Worm (Caenorhabditis elegans) whole organism, L2 larva: ENCODE measurements around the gene scl-2.

Experiments
- alr-1 ChIP-seq: fragments of 150-350 bp; optimal IDR thresholded peaks from 2 replicates; lab custom pipeline; 2014; ENCODE audit warnings: missing biosample characterization, missing genetic modification characterization
- ceh-16 ChIP-seq: fragments of 150-350 bp; optimal IDR thresholded peaks from 2 replicates; lab custom pipeline; 2014; ENCODE audit warnings: missing biosample characterization, missing genetic modification characterization
- ceh-82 ChIP-seq: fragments of 150-350 bp; optimal IDR thresholded peaks from 2 replicates; lab custom pipeline; 2014; ENCODE audit warnings: missing biosample characterization, missing genetic modification characterization
- dmd-4 ChIP-seq: sonication (generic microtip); optimal IDR thresholded peaks from 2 replicates; lab custom pipeline; 2017; ENCODE audit warnings: missing biosample characterization, missing genetic modification characterization
- elt-1 ChIP-seq: fragments of 150-350 bp; optimal IDR thresholded peaks from 2 replicates; lab custom pipeline; 2014; ENCODE audit warnings: missing biosample characterization, missing genetic modification characterization
- fos-1 ChIP-seq: fragments of 150-350 bp; optimal IDR thresholded peaks from 2 replicates; lab custom pipeline; 2014; ENCODE audit warnings: missing biosample characterization, missing genetic modification characterization
- gmeb-1 ChIP-seq: fragments of 150-350 bp; optimal IDR thresholded peaks from 2 replicates; lab custom pipeline; 2014; ENCODE audit warnings: missing biosample characterization, missing genetic modification characterization
- lin-13 ChIP-seq: fragments of 150-350 bp; optimal IDR thresholded peaks from 2 replicates; lab custom pipeline; 2014; ENCODE audit warnings: missing biosample characterization, missing genetic modification reagents, missing genetic modification characterization
- lin-39 ChIP-seq: fragments of 150-350 bp; optimal IDR thresholded peaks from 2 replicates; lab custom pipeline; 2014; ENCODE audit warnings: missing biosample characterization, missing genetic modification reagents, missing genetic modification characterization
- lsy-2 ChIP-seq, 2 experiments: fragments of 150-350 bp in 1 of 2; sonication (generic microtip) in 1 of 2; optimal IDR thresholded peaks; 2 replicates each; lab custom pipeline; 2014 to 2017; ENCODE audit warnings: missing biosample characterization in 2 of 2, missing genetic modification characterization in 2 of 2
- mab-5 ChIP-seq: fragments of 150-350 bp; optimal IDR thresholded peaks from 2 replicates; lab custom pipeline; 2014; ENCODE audit warnings: missing biosample characterization, missing genetic modification characterization
- mdl-1 ChIP-seq, 2 experiments: fragments of 150-350 bp in 1 of 2; sonication (generic microtip) in 1 of 2; optimal IDR thresholded peaks; 2 replicates each; lab custom pipeline; 2017; ENCODE audit warnings: missing biosample characterization in 2 of 2, missing genetic modification characterization in 2 of 2
- nhr-10 ChIP-seq: sonication (generic microtip); optimal IDR thresholded peaks from 2 replicates; lab custom pipeline; 2017; ENCODE audit warnings: missing biosample characterization, missing genetic modification characterization
- nhr-12 ChIP-seq: fragments of 150-350 bp; optimal IDR thresholded peaks from 2 replicates; lab custom pipeline; 2014; ENCODE audit warnings: missing biosample characterization, missing genetic modification characterization
- nhr-23 ChIP-seq: fragments of 150-350 bp; optimal IDR thresholded peaks from 2 replicates; lab custom pipeline; 2014; ENCODE audit warnings: missing biosample characterization, missing genetic modification reagents, missing genetic modification characterization
- nhr-25 ChIP-seq: fragments of 150-350 bp; sonication (generic microtip); optimal IDR thresholded peaks from 3 replicates; lab custom pipeline; 2014; ENCODE audit warnings: missing biosample characterization, missing genetic modification characterization
- nhr-6 ChIP-seq: fragments of 150-350 bp; optimal IDR thresholded peaks from 2 replicates; lab custom pipeline; 2014; ENCODE audit warnings: missing biosample characterization, missing genetic modification characterization
- peb-1 ChIP-seq: fragments of 150-350 bp; optimal IDR thresholded peaks from 2 replicates; lab custom pipeline; 2014; ENCODE audit warnings: missing biosample characterization, missing genetic modification characterization
- sem-4 ChIP-seq: fragments of 150-350 bp; optimal IDR thresholded peaks from 2 replicates; lab custom pipeline; 2014; ENCODE audit warnings: missing biosample characterization, missing genetic modification reagents, missing genetic modification characterization
- skn-1 ChIP-seq: sonication (generic microtip); optimal IDR thresholded peaks from 2 replicates; lab custom pipeline; 2017; ENCODE audit warnings: missing biosample characterization, missing genetic modification characterization
- sma-3 ChIP-seq: sonication (generic microtip); optimal IDR thresholded peaks from 2 replicates; lab custom pipeline; 2016; ENCODE audit warnings: missing genetic modification reagents, missing genetic modification characterization, missing compliant biosample characterization
- sma-9 ChIP-seq, 2 experiments: fragments of 150-350 bp in 1 of 2; sonication (generic microtip) in 1 of 2; optimal IDR thresholded peaks; 2 replicates each; lab custom pipeline; 2014 to 2016; ENCODE audit warnings: missing genetic modification characterization in 2 of 2, mild to moderate bottlenecking in 1 of 2, missing biosample characterization in 1 of 2, missing compliant biosample characterization in 1 of 2, missing genetic modification reagents in 1 of 2, moderate library complexity in 1 of 2
- unc-62 ChIP-seq: fragments of 150-350 bp; optimal IDR thresholded peaks from 2 replicates; lab custom pipeline; 2014; ENCODE audit warnings: missing biosample characterization, missing genetic modification reagents, missing genetic modification characterization
- ztf-1 ChIP-seq: fragments of 200-800 bp; sonication (Bioruptor generic); conservative IDR thresholded peaks from 2 replicates; pipeline ENCODE4 v1.3.6; 2022; ENCODE audit warnings: missing genetic modification characterization, missing compliant biosample characterization
- ztf-4 ChIP-seq: fragments of 150-350 bp; optimal IDR thresholded peaks from 2 replicates; lab custom pipeline; 2014; ENCODE audit warnings: missing biosample characterization, missing genetic modification characterization

scl-2 gene

DNA sequence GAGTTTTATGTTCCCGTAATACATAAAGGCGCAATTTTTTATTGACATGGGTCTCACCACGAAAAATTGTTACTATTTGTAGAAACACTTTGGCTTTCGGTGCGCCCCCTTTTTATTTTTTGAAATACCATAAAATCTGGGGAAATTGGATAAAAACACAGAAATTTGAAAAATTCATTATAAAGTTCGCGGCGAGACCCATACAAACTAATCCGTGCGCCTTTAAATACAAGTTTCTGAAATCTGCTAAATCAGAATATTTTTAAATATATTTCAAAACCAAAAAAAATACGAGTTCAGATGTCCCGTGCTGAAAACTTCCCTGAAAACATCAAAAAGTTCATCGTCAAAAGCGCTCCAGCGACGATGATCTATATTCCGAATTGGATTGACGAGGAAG, 49.8 kb downstream of the scl-2 start, which contains the start of gene B0564.2:
B0564.2 (plus strand) TSS at position 301 of the 400 bp plus-strand sequence.
- TF ChIP-seq ceh-82 (tag; lab: Kevin White, UChicago) (no peak), mdl-1 (tag; optimal IDR thresholded peaks at IDR 0.05; lab: Kevin White, UChicago) (no peak), mab-5 (no peak), nhr-25 (tag; lab: Kevin White, UChicago) (no peak), skn-1 (tag; lab: Kevin White, UChicago) (no peak), dmd-4 (no peak), nhr-12 (tag; lab: Kevin White, UChicago) (no peak), lsy-2 (tag; optimal IDR thresholded peaks at IDR 0.05; lab: Kevin White, UChicago) (no peak), sma-9 (GFP tag; optimal IDR thresholded peaks at IDR 0.05; lab: Kevin White, UChicago) (no peak), sma-9 (tag; optimal IDR thresholded peaks at IDR 0.05; lab: Kevin White, UChicago) (no peak), sma-3 (no peak), nhr-10 (tag; lab: Kevin White, UChicago) (no peak), lin-13 (GFP tag; lab: Kevin White, UChicago) (no peak), nhr-23 (no peak), alr-1 (tag; lab: Kevin White, UChicago) (no peak)
- TF ChIP-seq, all 48 proteins: peak for 0

DNA sequence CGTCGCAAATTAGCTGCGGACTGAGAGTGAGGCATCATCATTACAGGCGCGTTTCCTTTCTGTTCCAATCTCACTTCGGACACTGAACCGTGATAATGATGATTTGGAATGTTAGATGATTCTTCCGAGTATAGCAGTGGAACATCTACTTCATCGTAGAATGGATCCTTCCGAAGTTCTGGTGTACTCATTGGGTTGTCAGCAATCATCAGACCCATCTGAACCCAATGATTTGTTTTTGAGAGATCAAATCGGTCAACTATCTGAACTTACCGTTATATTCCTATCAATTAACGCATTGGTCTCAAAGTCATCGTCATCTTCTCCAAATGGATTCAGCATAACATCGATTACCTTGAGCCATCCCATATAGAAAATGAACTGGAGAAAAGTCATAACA, 50.9 kb downstream of the scl-2 start:
- no peak for TF ChIP-seq sem-4
- no peak for TF ChIP-seq unc-62 (GFP tag; lab: Kevin White, UChicago)
- TF ChIP-seq nhr-12 (tag; lab: Kevin White, UChicago), result no peak
- no peak for TF ChIP-seq elt-1 (tag; lab: Kevin White, UChicago)
- TF ChIP-seq nhr-23, result no peak
- no peak for TF ChIP-seq ztf-4
- TF ChIP-seq skn-1 (tag; lab: Kevin White, UChicago), result no peak
- TF ChIP-seq fos-1, result no peak
- TF ChIP-seq ztf-1 (GFP tag; lab: Robert Waterston, UW), result no peak
- TF ChIP-seq gmeb-1 (tag; lab: Kevin White, UChicago), result no peak
- TF ChIP-seq nhr-6 (tag; lab: Kevin White, UChicago), result no peak
- no peak for TF ChIP-seq ceh-16
- TF ChIP-seq lin-39 (tag; lab: Kevin White, UChicago), result no peak
- TF ChIP-seq sma-9 (GFP tag; optimal IDR thresholded peaks at IDR 0.05; lab: Kevin White, UChicago), result no peak
- TF ChIP-seq sma-9 (tag; optimal IDR thresholded peaks at IDR 0.05; lab: Kevin White, UChicago), result no peak
- TF ChIP-seq peb-1, result no peak
